Fruit fly (Drosophila melanogaster): ENCODE data around the gene CG1116.

CG1116 gene

DNA sequence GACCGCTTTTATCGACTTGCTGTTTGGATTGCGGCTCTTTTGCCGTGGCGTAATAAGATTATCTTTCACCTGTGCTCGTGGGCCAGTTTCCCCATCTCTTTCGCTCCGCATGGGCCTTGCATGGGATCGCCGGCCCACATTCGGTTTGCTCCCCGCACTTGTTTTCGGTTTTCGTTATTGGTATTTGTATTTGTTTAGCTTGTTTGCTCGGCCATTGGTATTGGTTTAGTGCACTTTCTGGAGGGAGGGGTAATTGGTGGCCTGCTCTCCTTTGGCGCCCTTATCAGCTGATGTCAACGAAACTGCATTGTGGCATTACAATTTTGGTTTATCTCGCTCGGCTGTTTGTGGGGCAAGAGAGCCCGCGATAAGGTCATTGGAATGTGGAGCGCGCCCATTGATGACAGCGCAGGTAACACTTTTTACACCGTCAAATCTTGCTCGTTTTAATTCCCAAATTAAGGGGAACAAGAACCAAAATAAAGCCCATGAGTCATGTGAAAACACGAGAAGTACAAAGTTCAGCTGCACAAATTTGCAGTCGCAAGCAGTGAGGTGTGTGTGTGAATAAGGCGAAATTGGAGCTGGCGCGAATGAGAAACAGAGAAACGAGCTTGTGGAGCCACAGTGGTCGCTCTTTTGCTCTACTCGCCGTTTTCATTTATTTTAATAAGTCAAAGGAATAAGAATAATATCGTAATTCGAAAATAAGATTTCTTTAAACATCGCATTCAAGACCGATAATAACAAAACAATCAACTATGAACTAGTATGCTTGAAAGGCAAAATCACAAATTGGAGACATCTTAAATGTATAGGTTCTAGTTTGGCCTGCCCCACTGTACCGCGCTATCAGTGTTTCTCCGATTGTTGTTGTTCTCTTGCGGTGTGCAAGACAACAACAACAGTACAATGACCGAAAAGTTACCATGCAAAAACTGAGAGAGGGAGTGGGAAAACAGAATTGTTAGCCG is 3.8 kb upstream of the CG1116 start (continued):
- TF ChIP-seq Myb (GFP tag; optimal IDR thresholded peaks at IDR 0.05) (peak; percentile 82), bab2 (GFP tag; optimal IDR thresholded peaks at IDR 0.05) (peak; percentile 99), Vsx1 (GFP tag; optimal IDR thresholded peaks at IDR 0.05) (peak; percentile 99), CG17912 (GFP tag; optimal IDR thresholded peaks at IDR 0.05) (peak; percentile 99), peb (GFP tag; IDR thresholded peaks at IDR 0.05) (peak; percentile 93), eyg (GFP tag; optimal IDR thresholded peaks at IDR 0.05) (peak; percentile 98), cas (GFP tag; IDR thresholded peaks at IDR 0.05) (no peak), CG9797 (GFP tag; optimal IDR thresholded peaks at IDR 0.05) (peak; percentile 77), bowl (GFP tag; IDR thresholded peaks at IDR 0.05) (peak; percentile 88), lab (GFP tag; optimal IDR thresholded peaks at IDR 0.05) (peak; percentile 97), rib (GFP tag; IDR thresholded peaks at IDR 0.05) (peak; percentile 84), CG6254 (GFP tag; optimal IDR thresholded peaks at IDR 0.05) (peak; percentile 97), gfzf (GFP tag; optimal IDR thresholded peaks at IDR 0.05) (peak; percentile 45), CG7357 (GFP tag; IDR thresholded peaks at IDR 0.05) (peak; percentile 70; the same call in 2 of the 3 replicates), mirr (GFP tag; optimal IDR thresholded peaks at IDR 0.05) (peak; percentile 21), Dfd (GFP tag; optimal IDR thresholded peaks at IDR 0.05) (no peak), onecut (GFP tag; IDR thresholded peaks at IDR 0.05) (peak; percentile 97), pzg (GFP tag; optimal IDR thresholded peaks at IDR 0.05) (no peak), CG30431 (GFP tag; optimal IDR thresholded peaks at IDR 0.05) (peak; percentile 98), Spps (tag; optimal IDR thresholded peaks at IDR 0.05) (peak; percentile 99), CG43689 (GFP tag; IDR thresholded peaks at IDR 0.05) (peak; percentile 82), nom (GFP tag; optimal IDR thresholded peaks at IDR 0.05) (peak; percentile 89), ab (GFP tag; optimal IDR thresholded peaks at IDR 0.05) (peak; percentile 13), chinmo (GFP tag; IDR thresholded peaks at IDR 0.05; ENCODE audit: partially characterized antibody) (peak; percentile 90; the same call in 3 of the 4 replicates), Trl (optimal IDR thresholded peaks at IDR 0.05) (no peak), Trl (GFP tag; optimal IDR thresholded peaks at IDR 0.05) (peak; percentile 99), hb (GFP tag; IDR thresholded peaks at IDR 0.05; ENCODE audit: partially characterized antibody) (no peak), dysf (GFP tag; IDR thresholded peaks at IDR 0.05) (peak; percentile 78), CG1233 (GFP tag; optimal IDR thresholded peaks at IDR 0.05) (peak; percentile 99), Oaz (GFP tag; IDR thresholded peaks at IDR 0.05) (no peak), prd (optimal IDR thresholded peaks at IDR 0.05) (no peak), prd (GFP tag; IDR thresholded peaks at IDR 0.05) (peak; percentile 91), ken (GFP tag; IDR thresholded peaks at IDR 0.05) (peak; percentile 98), CG12391 (tag; optimal IDR thresholded peaks at IDR 0.05) (peak; percentile 89), Ssrp (tag; optimal IDR thresholded peaks at IDR 0.05) (peak; percentile 63), sisA (GFP tag; IDR thresholded peaks at IDR 0.05) (peak; percentile 83), Gsc (GFP tag; IDR thresholded peaks at IDR 0.05) (no peak; the same call in 1 of the 2 replicates), TFAM (GFP tag; optimal IDR thresholded peaks at IDR 0.05) (peak; percentile 97), HLHmδ (GFP tag; optimal IDR thresholded peaks at IDR 0.05) (peak; percentile 99), Hsf (GFP tag; optimal IDR thresholded peaks at IDR 0.05) (peak; percentile 93), CG4617 (GFP tag; optimal IDR thresholded peaks at IDR 0.05; ENCODE audit: borderline replicate concordance) (peak; percentile 96), Bteb2 (GFP tag; optimal IDR thresholded peaks at IDR 0.05) (peak; percentile 84), CG31388 (GFP tag; optimal IDR thresholded peaks at IDR 0.05) (peak; percentile 96), CG10462 (GFP tag; optimal IDR thresholded peaks at IDR 0.05) (peak; percentile 98), CG12104 (GFP tag; optimal IDR thresholded peaks at IDR 0.05) (peak; percentile 97), jumu (GFP tag; optimal IDR thresholded peaks at IDR 0.05) (peak; percentile 97), nau (GFP tag; optimal IDR thresholded peaks at IDR 0.05) (peak; percentile 99), bbx (GFP tag; IDR thresholded peaks at IDR 0.05; ENCODE audit: partially characterized antibody) (no peak), CG8388 (GFP tag; optimal IDR thresholded peaks at IDR 0.05) (peak; percentile 93)
